Worm (Caenorhabditis elegans) whole organism, L4 larva: ENCODE measurements around the gene cpt-2.

Experiments used
- F10B5.3 ChIP-seq: sonication (generic microtip); optimal IDR thresholded peaks from 2 replicates; lab custom pipeline; 2016; ENCODE audit warnings: mild to moderate bottlenecking, missing genetic modification characterization, missing compliant biosample characterization
- F37D6.2 ChIP-seq: sonication (generic microtip); optimal IDR thresholded peaks from 2 replicates; lab custom pipeline; 2016; ENCODE audit warnings: mild to moderate bottlenecking, missing genetic modification characterization, missing compliant biosample characterization
- R02D3.7 ChIP-seq: fragments of 150-350 bp; sonication (generic microtip); optimal IDR thresholded peaks from 3 replicates; lab custom pipeline; 2014; ENCODE audit warnings: missing biosample characterization, missing genetic modification characterization
- T26A8.4 ChIP-seq: fragments of 200-800 bp; sonication (Bioruptor generic); IDR thresholded peaks from 2 replicates; pipeline ENCODE4 v1.3.6; 2022; ENCODE audit warnings: missing genetic modification characterization, missing compliant biosample characterization
- ZK337.2 ChIP-seq: fragments of 200-800 bp; sonication (Bioruptor generic); IDR thresholded peaks from 2 replicates; pipeline ENCODE4 v1.3.6; 2022; ENCODE audit warnings: missing genetic modification reagents, missing genetic modification characterization, missing compliant biosample characterization
- ZK546.5 ChIP-seq, 2 experiments: sonication (generic microtip); optimal IDR thresholded peaks; 2 replicates each; lab custom pipeline; 2017; ENCODE audit warnings: missing biosample characterization in 2 of 2, missing genetic modification characterization in 2 of 2
- aha-1 ChIP-seq: fragments of 150-350 bp; peaks from one replicate; lab custom pipeline; 2014; ENCODE audit warnings: missing biosample characterization, missing genetic modification characterization
- ama-1 ChIP-seq: fragments of 150-350 bp; optimal IDR thresholded peaks from 2 replicates; lab custom pipeline; 2014; ENCODE audit warnings: inconsistent platforms, mixed read lengths
- attf-4 ChIP-seq: sonication (generic microtip); optimal IDR thresholded peaks from 3 replicates; lab custom pipeline; 2017; ENCODE audit warnings: missing biosample characterization, missing genetic modification characterization
- daf-16 ChIP-seq, 3 experiments: sonication (generic microtip); optimal IDR thresholded peaks; 2 replicates each; lab custom pipeline; 2016 to 2017; ENCODE audit warnings: missing genetic modification characterization in 3 of 3, missing genetic modification reagents in 3 of 3, mild to moderate bottlenecking in 2 of 3, missing compliant biosample characterization in 2 of 3, missing biosample characterization in 1 of 3, moderate library complexity in 1 of 3
- daf-8 ChIP-seq: fragments of 200-800 bp; sonication (Bioruptor generic); IDR thresholded peaks from 2 replicates; pipeline ENCODE4 v1.3.6; 2022; ENCODE audit warnings: missing genetic modification characterization, missing compliant biosample characterization
- dmd-6 ChIP-seq: fragments of 200-800 bp; sonication (Bioruptor generic); IDR thresholded peaks from 2 replicates; pipeline ENCODE4 v1.3.6; 2022; ENCODE audit warnings: missing genetic modification reagents, missing genetic modification characterization, missing compliant biosample characterization
- dpl-1 ChIP-seq: fragments of 150-350 bp; optimal IDR thresholded peaks from 2 replicates; lab custom pipeline; 2014; ENCODE audit warnings: missing biosample characterization, missing genetic modification reagents, missing genetic modification characterization
- duxl-1 ChIP-seq: sonication (generic microtip); optimal IDR thresholded peaks from 2 replicates; lab custom pipeline; 2016; ENCODE audit warnings: mild to moderate bottlenecking, missing genetic modification characterization, moderate library complexity, missing compliant biosample characterization; ENCODE audit not compliant: poor library complexity
- egl-27 ChIP-seq: sonication (generic microtip); optimal IDR thresholded peaks from 3 replicates; lab custom pipeline; 2017; ENCODE audit warnings: missing biosample characterization, missing genetic modification reagents, missing genetic modification characterization
- egl-43 ChIP-seq: fragments of 200-800 bp; sonication (Bioruptor generic); IDR thresholded peaks from 2 replicates; pipeline ENCODE4 v1.3.6; 2022; ENCODE audit warnings: missing genetic modification reagents, missing genetic modification characterization, missing compliant biosample characterization
- fkh-10 ChIP-seq: fragments of 150-350 bp; optimal IDR thresholded peaks from 2 replicates; lab custom pipeline; 2014; ENCODE audit warnings: missing biosample characterization, missing genetic modification reagents, missing genetic modification characterization
- gei-8 ChIP-seq: fragments of 200-800 bp; sonication (Bioruptor generic); optimal IDR thresholded peaks from 2 replicates; lab custom pipeline; 2018; ENCODE audit warnings: mild to moderate bottlenecking, missing genetic modification characterization, missing compliant biosample characterization
- hlh-11 ChIP-seq: fragments of 200-800 bp; sonication (Bioruptor generic); optimal IDR thresholded peaks from 2 replicates; lab custom pipeline; 2018; ENCODE audit warnings: mild to moderate bottlenecking, missing genetic modification characterization, missing compliant biosample characterization
- hmg-1.1 ChIP-seq: fragments of 200-800 bp; sonication (Bioruptor generic); IDR thresholded peaks from 2 replicates; pipeline ENCODE4 v1.3.6; 2022; ENCODE audit warnings: missing genetic modification reagents, missing genetic modification characterization, missing compliant biosample characterization
- jun-1 ChIP-seq: fragments of 150-350 bp; optimal IDR thresholded peaks from 2 replicates; lab custom pipeline; 2014; ENCODE audit warnings: missing biosample characterization, missing genetic modification reagents, missing genetic modification characterization
- lim-7 ChIP-seq: fragments of 200-800 bp; sonication (Bioruptor generic); IDR thresholded peaks from 2 replicates; pipeline ENCODE4 v1.3.6; 2022; ENCODE audit warnings: missing genetic modification characterization, missing compliant biosample characterization
- lin-1 ChIP-seq: fragments of 200-800 bp; sonication (Bioruptor generic); IDR thresholded peaks from 2 replicates; pipeline ENCODE4 v1.3.6; 2022; ENCODE audit warnings: missing genetic modification reagents, missing genetic modification characterization, missing compliant biosample characterization
- lin-13 ChIP-seq: fragments of 150-350 bp; optimal IDR thresholded peaks from 2 replicates; lab custom pipeline; 2014; ENCODE audit warnings: missing biosample characterization, missing genetic modification reagents, missing genetic modification characterization
- madf-5 ChIP-seq, 2 experiments: fragments of 200-800 bp; sonication (Bioruptor generic); IDR thresholded peaks; 2 replicates each; pipeline ENCODE4 v1.3.6; 2022; ENCODE audit warnings: missing compliant biosample characterization in 2 of 2, missing genetic modification characterization in 2 of 2
- madf-9 ChIP-seq: fragments of 200-800 bp; sonication (Bioruptor generic); conservative IDR thresholded peaks from 2 replicates; pipeline ENCODE4 v1.3.6; 2022; ENCODE audit warnings: missing genetic modification reagents, missing genetic modification characterization, missing compliant biosample characterization
- mdl-1 ChIP-seq, 2 experiments: fragments of 150-350 bp in 1 of 2; sonication (generic microtip) in 1 of 2; optimal IDR thresholded peaks; 2 replicates each; lab custom pipeline; 2014 to 2017; ENCODE audit warnings: missing biosample characterization in 2 of 2, missing genetic modification characterization in 2 of 2
- mxl-3 ChIP-seq: fragments of 200-800 bp; sonication (Bioruptor generic); optimal IDR thresholded peaks from 2 replicates; lab custom pipeline; 2018; ENCODE audit warnings: mild to moderate bottlenecking, missing genetic modification characterization, missing compliant biosample characterization
- nhr-10 ChIP-seq: fragments of 150-350 bp; optimal IDR thresholded peaks from 2 replicates; lab custom pipeline; 2014; ENCODE audit warnings: missing biosample characterization, missing genetic modification characterization
- nhr-102 ChIP-seq: sonication (generic microtip); optimal IDR thresholded peaks from 2 replicates; lab custom pipeline; 2016; ENCODE audit warnings: mild to moderate bottlenecking, missing genetic modification characterization, moderate library complexity, missing compliant biosample characterization
- nhr-11 ChIP-seq: fragments of 150-350 bp; optimal IDR thresholded peaks from 2 replicates; lab custom pipeline; 2014; ENCODE audit warnings: missing biosample characterization, missing genetic modification characterization
- nhr-237 ChIP-seq: sonication (generic microtip); optimal IDR thresholded peaks from 2 replicates; lab custom pipeline; 2017; ENCODE audit warnings: missing biosample characterization, missing genetic modification characterization
- nhr-28 ChIP-seq: fragments of 150-350 bp; optimal IDR thresholded peaks from 2 replicates; lab custom pipeline; 2014; ENCODE audit warnings: missing biosample characterization, missing genetic modification characterization
- nhr-42 ChIP-seq: fragments of 200-800 bp; sonication (Bioruptor generic); IDR thresholded peaks from 2 replicates; pipeline ENCODE4 v1.3.6; 2022; ENCODE audit warnings: missing genetic modification characterization, missing compliant biosample characterization
- nhr-6 ChIP-seq: fragments of 150-350 bp; optimal IDR thresholded peaks from 2 replicates; lab custom pipeline; 2014; ENCODE audit warnings: missing biosample characterization, missing genetic modification characterization
- nhr-76 ChIP-seq: fragments of 150-350 bp; optimal IDR thresholded peaks from 2 replicates; lab custom pipeline; 2014; ENCODE audit warnings: missing biosample characterization, missing genetic modification characterization
- nhr-77 ChIP-seq: fragments of 150-350 bp; optimal IDR thresholded peaks from 2 replicates; lab custom pipeline; 2014; ENCODE audit warnings: missing biosample characterization, missing genetic modification characterization
- php-3 ChIP-seq: fragments of 200-800 bp; sonication (Bioruptor generic); IDR thresholded peaks from 2 replicates; pipeline ENCODE4 v1.3.6; 2022; ENCODE audit warnings: missing genetic modification reagents, missing genetic modification characterization, missing compliant biosample characterization
- rbr-2 ChIP-seq: sonication (generic microtip); optimal IDR thresholded peaks from 2 replicates; lab custom pipeline; 2016; ENCODE audit warnings: missing genotype, missing genetic modification characterization, missing compliant biosample characterization
- sdz-12 ChIP-seq: fragments of 200-800 bp; sonication (Bioruptor generic); optimal IDR thresholded peaks from 2 replicates; lab custom pipeline; 2018; ENCODE audit warnings: mild to moderate bottlenecking, missing genetic modification characterization, missing compliant biosample characterization
- snpc-1.2 ChIP-seq: fragments of 200-800 bp; sonication (Bioruptor generic); IDR thresholded peaks from 2 replicates; pipeline ENCODE4 v1.3.6; 2022; ENCODE audit warnings: missing genetic modification reagents, missing genetic modification characterization, missing compliant biosample characterization
- snpc-4 ChIP-seq: fragments of 150-350 bp; optimal IDR thresholded peaks from 2 replicates; lab custom pipeline; 2014; ENCODE audit warnings: missing biosample characterization, missing genetic modification characterization
- spr-1 ChIP-seq: sonication (generic microtip); optimal IDR thresholded peaks from 2 replicates; lab custom pipeline; 2016; ENCODE audit warnings: mild to moderate bottlenecking, missing genetic modification characterization, missing compliant biosample characterization
- tra-1 ChIP-seq: fragments of 200-800 bp; sonication (Bioruptor generic); IDR thresholded peaks from 2 replicates; pipeline ENCODE4 v1.3.6; 2022; ENCODE audit warnings: missing genetic modification reagents, missing genetic modification characterization, missing compliant biosample characterization
- zfp-2 ChIP-seq: sonication (generic microtip); optimal IDR thresholded peaks from 2 replicates; lab custom pipeline; 2016; ENCODE audit warnings: mild to moderate bottlenecking, missing genetic modification characterization, missing compliant biosample characterization
- zip-11 ChIP-seq: fragments of 200-800 bp; sonication (Bioruptor generic); IDR thresholded peaks from 2 replicates; pipeline ENCODE4 v1.3.6; 2022; ENCODE audit warnings: missing genetic modification characterization, missing compliant biosample characterization

cpt-2 gene

ce11 chrIV:11148788-11149366, 30.6 kb upstream of the cpt-2 start (continued):
- TF ChIP-seq attf-4 (tag; lab: Kevin White, UChicago) (no peak), mdl-1 (tag; optimal IDR thresholded peaks at IDR 0.05; lab: Kevin White, UChicago) (peak in 1 of 2 experiments; percentile 50), snpc-1.2 (GFP tag; lab: Robert Waterston, UW) (0 out of 2 replicates have a peak, but pooled peaks have one; percentile 10), madf-5 (GFP tag; IDR thresholded peaks at IDR 0.05; lab: Robert Waterston, UW) (no peak), ZK546.5 (tag; optimal IDR thresholded peaks at IDR 0.05; lab: Kevin White, UChicago) (no peak), madf-9 (GFP tag; lab: Robert Waterston, UW) (no peak), nhr-77 (tag; lab: Kevin White, UChicago) (no peak), daf-16 (GFP tag; optimal IDR thresholded peaks at IDR 0.05; lab: Kevin White, UChicago) (no peak), daf-16 (tag; optimal IDR thresholded peaks at IDR 0.05; lab: Kevin White, UChicago) (no peak), F37D6.2 (no peak), php-3 (GFP tag; lab: Robert Waterston, UW) (peak; percentile 38; the same call in 1 of the 2 replicates), mxl-3 (GFP tag; lab: Kevin White, UChicago) (peak; percentile 84), spr-1 (tag; lab: Kevin White, UChicago) (no peak), egl-43 (GFP tag; lab: Robert Waterston, UW) (no peak; the same call in 1 of the 2 replicates), lim-7 (GFP tag; lab: Robert Waterston, UW) (no peak), fkh-10 (GFP tag; lab: Kevin White, UChicago) (no peak), egl-27 (tag; lab: Kevin White, UChicago) (no peak), dpl-1 (GFP tag; lab: Kevin White, UChicago) (peak; percentile 17), zip-11 (GFP tag; lab: Robert Waterston, UW) (no peak)

ce11 chrIV:11149454-11150163, 29.8 kb upstream of the cpt-2 start, which contains the start of the genes F01G4.6 and pfd-1:
Gene F01G4.6 (minus strand): TSS chrIV:11149504.
Gene pfd-1 (plus strand): TSS chrIV:11150113.
- TF ChIP-seq nhr-237 (tag; lab: Kevin White, UChicago) = no peak
- no peak for TF ChIP-seq lim-7 (GFP tag; lab: Robert Waterston, UW)
- no peak for TF ChIP-seq R02D3.7 (tag; lab: Kevin White, UChicago)
- TF ChIP-seq mxl-3 (GFP tag; lab: Kevin White, UChicago) = peak; percentile 48
- peak; percentile 33 for TF ChIP-seq F10B5.3 (tag; lab: Kevin White, UChicago)
- peak; percentile 94 for TF ChIP-seq nhr-77 (tag; lab: Kevin White, UChicago)
- TF ChIP-seq attf-4 (tag; lab: Kevin White, UChicago) = no peak
- 0 out of 2 replicates have a peak, but pooled peaks have one; percentile 11 for TF ChIP-seq tra-1 (GFP tag; lab: Robert Waterston, UW)
- no peak for TF ChIP-seq ZK337.2
- TF ChIP-seq gei-8 (GFP tag; lab: Kevin White, UChicago) = peak; percentile 45
- peak; percentile 83 for TF ChIP-seq nhr-102
- peak; percentile 53 for TF ChIP-seq ama-1
- TF ChIP-seq aha-1 = peak; percentile 93
- no peak for TF ChIP-seq nhr-10 (tag; lab: Kevin White, UChicago)
- TF ChIP-seq dmd-6 (GFP tag; lab: Robert Waterston, UW) = peak; percentile 90
- TF ChIP-seq lin-13 (GFP tag; lab: Kevin White, UChicago) = peak; percentile 85
- peak; percentile 90 for TF ChIP-seq lin-1 (GFP tag; lab: Robert Waterston, UW)
- TF ChIP-seq zfp-2 (tag; lab: Kevin White, UChicago) = peak; percentile 97
- peak; percentile 76 for TF ChIP-seq duxl-1 (tag; lab: Kevin White, UChicago)
- no peak for TF ChIP-seq daf-8
- 0 out of 2 replicates have a peak, but pooled peaks have one; percentile 11 for TF ChIP-seq nhr-42
- peak; percentile 87 for TF ChIP-seq hmg-1.1 (GFP tag; lab: Robert Waterston, UW)
- TF ChIP-seq nhr-28 = peak; percentile 87
- no peak for TF ChIP-seq snpc-4 (tag; lab: Kevin White, UChicago)
- TF ChIP-seq sdz-12 (GFP tag; lab: Kevin White, UChicago) = peak; percentile 30
- TF ChIP-seq madf-5 (GFP tag; IDR thresholded peaks at IDR 0.05; lab: Robert Waterston, UW) = no peak
- peak; percentile 92 for TF ChIP-seq hlh-11 (tag; lab: Kevin White, UChicago)
- peak; percentile 92 for TF ChIP-seq nhr-6 (tag; lab: Kevin White, UChicago)
- peak; percentile 53 for TF ChIP-seq nhr-76
- peak; percentile 92 for TF ChIP-seq nhr-11 (tag; lab: Kevin White, UChicago)
- TF ChIP-seq jun-1 (tag; lab: Kevin White, UChicago) = peak; percentile 83
- peak; percentile 89 for TF ChIP-seq T26A8.4 (GFP tag; lab: Robert Waterston, UW)
- peak; percentile 91 for TF ChIP-seq rbr-2 (tag; lab: Kevin White, UChicago)
- no peak for TF ChIP-seq zip-11 (GFP tag; lab: Robert Waterston, UW)
- TF ChIP-seq daf-16 (GFP tag; optimal IDR thresholded peaks at IDR 0.05; lab: Kevin White, UChicago) = peak in 1 of 2 experiments; percentile 61
- TF ChIP-seq daf-16 (tag; optimal IDR thresholded peaks at IDR 0.05; lab: Kevin White, UChicago) = peak; percentile 70
